Worm (Caenorhabditis elegans) whole organism, L4 larva: ENCODE results near the gene C56A3.4.

Experiments used
- F26F4.8 ChIP-seq: fragments of 200-800 bp; sonication (Bioruptor generic); conservative IDR thresholded peaks from 2 replicates; pipeline ENCODE4 v1.3.6; 2022; ENCODE audit warnings: missing genetic modification characterization, missing compliant biosample characterization
- F37D6.2 ChIP-seq: sonication (generic microtip); optimal IDR thresholded peaks from 2 replicates; lab custom pipeline; 2016; ENCODE audit warnings: mild to moderate bottlenecking, missing genetic modification characterization, missing compliant biosample characterization
- T20F7.1 ChIP-seq: fragments of 200-800 bp; sonication (Bioruptor generic); optimal IDR thresholded peaks from 2 replicates; lab custom pipeline; 2018; ENCODE audit warnings: mild to moderate bottlenecking, missing genetic modification characterization, missing compliant biosample characterization
- Y105C5A.15 ChIP-seq: fragments of 200-800 bp; sonication (Bioruptor generic); IDR thresholded peaks from 2 replicates; pipeline ENCODE4 v1.3.6; 2022; ENCODE audit warnings: missing genetic modification characterization, missing compliant biosample characterization
- ZK337.2 ChIP-seq: fragments of 200-800 bp; sonication (Bioruptor generic); IDR thresholded peaks from 2 replicates; pipeline ENCODE4 v1.3.6; 2022; ENCODE audit warnings: missing genetic modification reagents, missing genetic modification characterization, missing compliant biosample characterization
- ZK546.5 ChIP-seq, 2 experiments: sonication (generic microtip); optimal IDR thresholded peaks; 2 replicates each; lab custom pipeline; 2017; ENCODE audit warnings: missing biosample characterization in 2 of 2, missing genetic modification characterization in 2 of 2
- attf-4 ChIP-seq: sonication (generic microtip); optimal IDR thresholded peaks from 3 replicates; lab custom pipeline; 2017; ENCODE audit warnings: missing biosample characterization, missing genetic modification characterization
- ceh-28 ChIP-seq: fragments of 150-350 bp; optimal IDR thresholded peaks from 2 replicates; lab custom pipeline; 2014; ENCODE audit warnings: missing biosample characterization, missing genetic modification reagents, missing genetic modification characterization
- ceh-32 ChIP-seq: sonication (generic microtip); optimal IDR thresholded peaks from 2 replicates; lab custom pipeline; 2016; ENCODE audit warnings: mild to moderate bottlenecking, missing genetic modification characterization, missing compliant biosample characterization; ENCODE audit not compliant: poor library complexity
- daf-16 ChIP-seq, 3 experiments: sonication (generic microtip); optimal IDR thresholded peaks; 2 replicates each; lab custom pipeline; 2016 to 2017; ENCODE audit warnings: missing genetic modification characterization in 3 of 3, missing genetic modification reagents in 3 of 3, mild to moderate bottlenecking in 2 of 3, missing compliant biosample characterization in 2 of 3, missing biosample characterization in 1 of 3, moderate library complexity in 1 of 3
- daf-19 ChIP-seq: fragments of 200-800 bp; sonication (Bioruptor generic); conservative IDR thresholded peaks from 2 replicates; pipeline ENCODE4 v1.3.6; 2022; ENCODE audit warnings: missing genetic modification characterization, missing compliant biosample characterization
- daf-8 ChIP-seq: fragments of 200-800 bp; sonication (Bioruptor generic); IDR thresholded peaks from 2 replicates; pipeline ENCODE4 v1.3.6; 2022; ENCODE audit warnings: missing genetic modification characterization, missing compliant biosample characterization
- dpl-1 ChIP-seq: fragments of 150-350 bp; optimal IDR thresholded peaks from 2 replicates; lab custom pipeline; 2014; ENCODE audit warnings: missing biosample characterization, missing genetic modification reagents, missing genetic modification characterization
- duxl-1 ChIP-seq: sonication (generic microtip); optimal IDR thresholded peaks from 2 replicates; lab custom pipeline; 2016; ENCODE audit warnings: mild to moderate bottlenecking, missing genetic modification characterization, moderate library complexity, missing compliant biosample characterization; ENCODE audit not compliant: poor library complexity
- fos-1 ChIP-seq: fragments of 150-350 bp; optimal IDR thresholded peaks from 2 replicates; lab custom pipeline; 2014; ENCODE audit warnings: missing biosample characterization, missing genetic modification characterization
- gei-8 ChIP-seq: fragments of 200-800 bp; sonication (Bioruptor generic); optimal IDR thresholded peaks from 2 replicates; lab custom pipeline; 2018; ENCODE audit warnings: mild to moderate bottlenecking, missing genetic modification characterization, missing compliant biosample characterization
- hif-1 ChIP-seq, 2 experiments: sonication (generic microtip); optimal IDR thresholded peaks; 2 replicates each; lab custom pipeline; 2016 to 2017; ENCODE audit warnings: missing compliant biosample characterization in 2 of 2, missing genetic modification characterization in 2 of 2, missing genetic modification reagents in 2 of 2, missing genotype in 2 of 2, mild to moderate bottlenecking in 1 of 2
- hlh-11 ChIP-seq: fragments of 200-800 bp; sonication (Bioruptor generic); optimal IDR thresholded peaks from 2 replicates; lab custom pipeline; 2018; ENCODE audit warnings: mild to moderate bottlenecking, missing genetic modification characterization, missing compliant biosample characterization
- hlh-30 ChIP-seq: sonication (generic microtip); optimal IDR thresholded peaks from 2 replicates; lab custom pipeline; 2017; ENCODE audit warnings: antibody characterized with exemption, mild to moderate bottlenecking, missing genetic modification characterization, missing compliant biosample characterization; ENCODE audit not compliant: insufficient read depth
- jun-1 ChIP-seq: fragments of 150-350 bp; optimal IDR thresholded peaks from 2 replicates; lab custom pipeline; 2014; ENCODE audit warnings: missing biosample characterization, missing genetic modification reagents, missing genetic modification characterization
- lin-15B ChIP-seq: fragments of 150-350 bp; sonication (generic microtip); optimal IDR thresholded peaks from 3 replicates; lab custom pipeline; 2014; ENCODE audit warnings: missing biosample characterization, missing genetic modification characterization
- lin-39 ChIP-seq: fragments of 150-350 bp; optimal IDR thresholded peaks from 2 replicates; lab custom pipeline; 2014; ENCODE audit warnings: missing biosample characterization, missing genetic modification reagents, missing genetic modification characterization
- madf-5 ChIP-seq, 2 experiments: fragments of 200-800 bp; sonication (Bioruptor generic); IDR thresholded peaks; 2 replicates each; pipeline ENCODE4 v1.3.6; 2022; ENCODE audit warnings: missing compliant biosample characterization in 2 of 2, missing genetic modification characterization in 2 of 2
- madf-9 ChIP-seq: fragments of 200-800 bp; sonication (Bioruptor generic); conservative IDR thresholded peaks from 2 replicates; pipeline ENCODE4 v1.3.6; 2022; ENCODE audit warnings: missing genetic modification reagents, missing genetic modification characterization, missing compliant biosample characterization
- mdl-1 ChIP-seq, 2 experiments: fragments of 150-350 bp in 1 of 2; sonication (generic microtip) in 1 of 2; optimal IDR thresholded peaks; 2 replicates each; lab custom pipeline; 2014 to 2017; ENCODE audit warnings: missing biosample characterization in 2 of 2, missing genetic modification characterization in 2 of 2
- mdt-29 ChIP-seq: fragments of 200-800 bp; sonication (Bioruptor generic); IDR thresholded peaks from 2 replicates; pipeline ENCODE4 v1.3.6; 2022; ENCODE audit warnings: missing genetic modification reagents, missing genetic modification characterization, missing compliant biosample characterization
- mep-1 ChIP-seq: fragments of 150-350 bp; sonication (generic microtip); optimal IDR thresholded peaks from 3 replicates; lab custom pipeline; 2014; ENCODE audit warnings: missing biosample characterization, missing genetic modification characterization
- nhr-11 ChIP-seq: fragments of 150-350 bp; optimal IDR thresholded peaks from 2 replicates; lab custom pipeline; 2014; ENCODE audit warnings: missing biosample characterization, missing genetic modification characterization
- nhr-111 ChIP-seq: fragments of 200-800 bp; sonication (Bioruptor generic); optimal IDR thresholded peaks from 2 replicates; lab custom pipeline; 2018; ENCODE audit warnings: mild to moderate bottlenecking, missing genetic modification characterization, missing compliant biosample characterization
- nhr-42 ChIP-seq: fragments of 200-800 bp; sonication (Bioruptor generic); IDR thresholded peaks from 2 replicates; pipeline ENCODE4 v1.3.6; 2022; ENCODE audit warnings: missing genetic modification characterization, missing compliant biosample characterization
- pha-4 ChIP-seq, 2 experiments: fragments of 150-350 bp in 1 of 2; fragments of 200-800 bp in 1 of 2; sonication (Bioruptor generic) in 1 of 2; IDR thresholded peaks in 1 of 2; optimal IDR thresholded peaks in 1 of 2; 2 replicates each; pipeline versions ENCODE4 v1.3.6 to Lab custom; 2014 to 2022; ENCODE audit warnings: missing genetic modification characterization in 2 of 2, missing genetic modification reagents in 2 of 2, missing biosample characterization in 1 of 2, missing compliant biosample characterization in 1 of 2
- set-16 ChIP-seq: fragments of 200-800 bp; sonication (Bioruptor generic); IDR thresholded peaks from 2 replicates; pipeline ENCODE4 v1.3.6; 2022; ENCODE audit warnings: missing genetic modification reagents, missing genetic modification characterization, missing compliant biosample characterization
- skn-1 ChIP-seq: fragments of 150-350 bp; optimal IDR thresholded peaks from 2 replicates; lab custom pipeline; 2014; ENCODE audit warnings: missing biosample characterization, missing genetic modification characterization
- snpc-4 ChIP-seq: fragments of 150-350 bp; optimal IDR thresholded peaks from 2 replicates; lab custom pipeline; 2014; ENCODE audit warnings: missing biosample characterization, missing genetic modification characterization
- vab-7 ChIP-seq: fragments of 200-800 bp; sonication (Bioruptor generic); IDR thresholded peaks from 2 replicates; pipeline ENCODE4 v1.3.6; 2022; ENCODE audit warnings: missing genetic modification reagents, missing genetic modification characterization, missing compliant biosample characterization
- zip-11 ChIP-seq: fragments of 200-800 bp; sonication (Bioruptor generic); IDR thresholded peaks from 2 replicates; pipeline ENCODE4 v1.3.6; 2022; ENCODE audit warnings: missing genetic modification characterization, missing compliant biosample characterization
- ztf-7 ChIP-seq: fragments of 150-350 bp; optimal IDR thresholded peaks from 2 replicates; lab custom pipeline; 2014; ENCODE audit warnings: missing biosample characterization, missing genetic modification characterization

C56A3.4 gene

DNA sequence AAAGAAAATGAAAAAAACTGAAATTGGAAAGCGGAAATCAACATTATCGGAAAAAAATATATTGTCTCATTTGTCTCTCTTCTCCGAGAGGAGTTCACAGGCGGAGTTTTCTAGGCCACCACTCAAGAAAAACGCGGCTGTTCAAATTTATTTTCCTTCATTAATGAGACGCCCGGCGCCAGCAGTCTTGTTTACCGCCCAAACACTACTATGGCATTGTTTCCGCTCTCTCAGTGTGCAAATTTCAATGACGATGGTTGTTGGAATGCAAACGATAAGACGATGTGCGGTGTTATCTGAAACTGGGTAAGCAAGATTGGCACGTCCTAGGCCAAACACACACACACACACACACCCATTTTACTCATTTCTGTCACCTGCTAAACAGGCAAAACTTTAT, 5.2 kb upstream of the C56A3.4 start, which contains the start of gene cav-2 (continued):
- TF ChIP-seq hlh-11 (tag; lab: Kevin White, UChicago) (peak; percentile 84), gei-8 (GFP tag; lab: Kevin White, UChicago) (peak; percentile 70), ceh-32 (tag; lab: Kevin White, UChicago) (no peak), nhr-42 (GFP tag; lab: Robert Waterston, UW) (no peak), pha-4 (GFP tag; IDR thresholded peaks at IDR 0.05; lab: Robert Waterston, UW) (peak; percentile 70), pha-4 (tag; optimal IDR thresholded peaks at IDR 0.05; lab: Kevin White, UChicago) (peak; percentile 40), set-16 (no peak), daf-8 (GFP tag; lab: Robert Waterston, UW) (no peak), jun-1 (tag; lab: Kevin White, UChicago) (no peak), T20F7.1 (GFP tag; lab: Kevin White, UChicago) (peak; percentile 80), ceh-28 (no peak), attf-4 (tag; lab: Kevin White, UChicago) (no peak), skn-1 (tag; lab: Kevin White, UChicago) (no peak), ztf-7 (tag; lab: Kevin White, UChicago) (peak; percentile 56), ZK337.2 (GFP tag; lab: Robert Waterston, UW) (peak; percentile 87), madf-5 (GFP tag; IDR thresholded peaks at IDR 0.05; lab: Robert Waterston, UW) (peak in 1 of 2 experiments; percentile 8; a peak in 1 of 4 replicates), lin-15B (tag; lab: Kevin White, UChicago) (no peak), hlh-30 (tag; lab: Kevin White, UChicago) (peak; percentile 69), ZK546.5 (tag; optimal IDR thresholded peaks at IDR 0.05; lab: Kevin White, UChicago) (no peak), F26F4.8 (GFP tag; lab: Robert Waterston, UW) (no peak), mdt-29 (peak; percentile 58; the same call in 1 of the 2 replicates), F37D6.2 (tag; lab: Kevin White, UChicago) (no peak), mep-1 (peak; percentile 71), madf-9 (peak; percentile 76), hif-1 (tag; optimal IDR thresholded peaks at IDR 0.05; lab: Kevin White, UChicago) (peak in 1 of 2 experiments; percentile 89), fos-1 (no peak), daf-16 (GFP tag; optimal IDR thresholded peaks at IDR 0.05; lab: Kevin White, UChicago) (peak in 1 of 2 experiments; percentile 65), daf-16 (tag; optimal IDR thresholded peaks at IDR 0.05; lab: Kevin White, UChicago) (peak; percentile 100), mdl-1 (tag; optimal IDR thresholded peaks at IDR 0.05; lab: Kevin White, UChicago) (peak in 1 of 2 experiments; percentile 54), daf-19 (GFP tag; lab: Robert Waterston, UW) (no peak), Y105C5A.15 (GFP tag; lab: Robert Waterston, UW) (no peak), zip-11 (GFP tag; lab: Robert Waterston, UW) (no peak), vab-7 (no peak)

DNA sequence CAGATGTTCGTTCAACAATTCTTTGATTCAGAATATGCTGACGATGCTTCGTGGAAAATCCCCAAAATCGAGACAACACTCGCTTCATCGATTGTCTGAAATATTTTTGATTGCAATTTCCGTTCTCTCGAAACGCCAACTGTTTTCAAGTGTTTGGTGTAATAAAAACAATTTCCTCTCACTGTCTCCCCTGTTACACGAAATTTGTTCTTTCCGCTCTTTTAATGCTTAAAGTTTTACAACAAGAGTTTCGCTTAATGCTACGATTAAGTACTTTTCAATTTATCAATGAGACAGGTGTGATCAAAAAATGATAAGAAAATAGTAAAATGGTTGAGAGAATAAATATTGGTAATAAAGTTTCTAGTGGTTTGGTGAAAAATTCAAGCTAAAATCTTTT, 4.7 kb upstream of the C56A3.4 start, which contains the start of gene C56A3.6:
Gene C56A3.6 (minus strand): TSS at position 101 of the 400 bp plus-strand sequence.
- TF ChIP-seq nhr-11 (tag; lab: Kevin White, UChicago), result no peak
- TF ChIP-seq snpc-4 (tag; lab: Kevin White, UChicago), result no peak
- TF ChIP-seq nhr-111 (GFP tag; lab: Kevin White, UChicago), result no peak
- no peak for TF ChIP-seq duxl-1 (tag; lab: Kevin White, UChicago)
- no peak for TF ChIP-seq dpl-1 (GFP tag; lab: Kevin White, UChicago)
- no peak for TF ChIP-seq lin-39 (tag; lab: Kevin White, UChicago)
- no peak for TF ChIP-seq mdt-29
- no peak for TF ChIP-seq F26F4.8 (GFP tag; lab: Robert Waterston, UW)
- TF ChIP-seq, all 104 proteins: peak for 0
